Worm (Caenorhabditis elegans) whole organism, L3 larva: ENCODE data around the gene vit-1.

Source experiments
- R02D3.7 ChIP-seq: fragments of 150-350 bp; optimal IDR thresholded peaks from 2 replicates; lab custom pipeline; 2014; ENCODE audit warnings: missing biosample characterization, missing genetic modification characterization
- ama-1 ChIP-seq: fragments of 150-350 bp; optimal IDR thresholded peaks from 2 replicates; lab custom pipeline; 2018
- ceh-28 ChIP-seq: fragments of 150-350 bp; optimal IDR thresholded peaks from 2 replicates; lab custom pipeline; 2014; ENCODE audit warnings: missing biosample characterization, missing genetic modification reagents, missing genetic modification characterization
- ceh-82 ChIP-seq: fragments of 150-350 bp; optimal IDR thresholded peaks from 2 replicates; lab custom pipeline; 2014; ENCODE audit warnings: missing biosample characterization, missing genetic modification characterization
- ceh-9 ChIP-seq: sonication (generic microtip); optimal IDR thresholded peaks from 2 replicates; lab custom pipeline; 2018; ENCODE audit warnings: missing biosample characterization, missing genetic modification characterization
- egl-27 ChIP-seq: sonication (generic microtip); optimal IDR thresholded peaks from 4 replicates; lab custom pipeline; 2017; ENCODE audit warnings: missing biosample characterization, missing genetic modification reagents, missing genetic modification characterization
- elt-1 ChIP-seq: fragments of 150-350 bp; optimal IDR thresholded peaks from 2 replicates; lab custom pipeline; 2014; ENCODE audit warnings: missing biosample characterization, missing genetic modification characterization
- elt-2 ChIP-seq: sonication (generic microtip); optimal IDR thresholded peaks from 2 replicates; lab custom pipeline; 2016; ENCODE audit warnings: missing genetic modification reagents, mild to moderate bottlenecking, missing genetic modification characterization, missing compliant biosample characterization
- elt-3 ChIP-seq, 3 experiments: fragments of 150-350 bp in 1 of 3; sonication (generic microtip) in 2 of 3; optimal IDR thresholded peaks; 2 replicates in 2 of 3; 4 replicates in 1 of 3; lab custom pipeline; 2014 to 2017; ENCODE audit warnings: missing biosample characterization in 3 of 3, missing genetic modification characterization in 3 of 3
- eor-1 ChIP-seq, 2 experiments: fragments of 150-350 bp; optimal IDR thresholded peaks; 2 replicates each; lab custom pipeline; 2014 to 2018; ENCODE audit warnings: missing biosample characterization in 2 of 2, missing genetic modification characterization in 2 of 2
- fkh-10 ChIP-seq: sonication (generic microtip); optimal IDR thresholded peaks from 2 replicates; lab custom pipeline; 2017; ENCODE audit warnings: missing biosample characterization, missing genetic modification reagents, missing genetic modification characterization
- fos-1 ChIP-seq: fragments of 150-350 bp; optimal IDR thresholded peaks from 2 replicates; lab custom pipeline; 2014; ENCODE audit warnings: missing biosample characterization, missing genetic modification characterization
- hmg-11 ChIP-seq: sonication (generic microtip); optimal IDR thresholded peaks from 2 replicates; lab custom pipeline; 2016; ENCODE audit warnings: missing genetic modification characterization, missing compliant biosample characterization
- lin-15B ChIP-seq: fragments of 150-350 bp; optimal IDR thresholded peaks from 2 replicates; lab custom pipeline; 2014; ENCODE audit warnings: missing biosample characterization, missing genetic modification characterization
- lin-39 ChIP-seq: fragments of 150-350 bp; optimal IDR thresholded peaks from 2 replicates; lab custom pipeline; 2018; ENCODE audit warnings: missing biosample characterization, missing genetic modification reagents, missing genetic modification characterization
- lsy-12 ChIP-seq: sonication (generic microtip); optimal IDR thresholded peaks from 2 replicates; lab custom pipeline; 2016; ENCODE audit warnings: mild to moderate bottlenecking, missing genetic modification characterization, missing compliant biosample characterization
- mml-1 ChIP-seq: fragments of 150-350 bp; sonication (generic microtip); optimal IDR thresholded peaks from 3 replicates; lab custom pipeline; 2014; ENCODE audit warnings: missing biosample characterization, missing genetic modification characterization
- nfya-1 ChIP-seq: sonication (generic microtip); optimal IDR thresholded peaks from 2 replicates; lab custom pipeline; 2017; ENCODE audit warnings: missing genetic modification characterization, mild to moderate bottlenecking, missing compliant biosample characterization, antibody characterized with exemption, moderate library complexity; ENCODE audit not compliant: insufficient read depth
- nhr-23 ChIP-seq: fragments of 150-350 bp; optimal IDR thresholded peaks from 2 replicates; lab custom pipeline; 2014; ENCODE audit warnings: missing biosample characterization, missing genetic modification reagents, missing genetic modification characterization
- nhr-237 ChIP-seq: fragments of 150-350 bp; optimal IDR thresholded peaks from 2 replicates; lab custom pipeline; 2014; ENCODE audit warnings: missing biosample characterization, missing genetic modification characterization
- nhr-25 ChIP-seq: sonication (generic microtip); optimal IDR thresholded peaks from 2 replicates; lab custom pipeline; 2017; ENCODE audit warnings: missing biosample characterization, missing genetic modification characterization
- nhr-28 ChIP-seq: fragments of 150-350 bp; optimal IDR thresholded peaks from 2 replicates; lab custom pipeline; 2014; ENCODE audit warnings: missing biosample characterization, missing genetic modification characterization
- nhr-43 ChIP-seq: sonication (generic microtip); optimal IDR thresholded peaks from 2 replicates; lab custom pipeline; 2016; ENCODE audit warnings: mild to moderate bottlenecking, missing genetic modification characterization, missing compliant biosample characterization; ENCODE audit not compliant: poor library complexity, severe bottlenecking
- nhr-67 ChIP-seq: fragments of 150-350 bp; optimal IDR thresholded peaks from 2 replicates; lab custom pipeline; 2014; ENCODE audit warnings: missing biosample characterization, missing genetic modification characterization
- nhr-76 ChIP-seq: fragments of 150-350 bp; sonication (generic microtip); optimal IDR thresholded peaks from 5 replicates; lab custom pipeline; 2014; ENCODE audit warnings: missing biosample characterization, missing genetic modification characterization
- pha-4 ChIP-seq: fragments of 150-350 bp; optimal IDR thresholded peaks from 2 replicates; lab custom pipeline; 2014; ENCODE audit warnings: missing biosample characterization, missing genetic modification reagents, missing genetic modification characterization
- sea-2 ChIP-seq: fragments of 150-350 bp; sonication (generic microtip); optimal IDR thresholded peaks from 4 replicates; lab custom pipeline; 2014; ENCODE audit warnings: missing biosample characterization, missing genetic modification reagents, missing genetic modification characterization
- skn-1 ChIP-seq: fragments of 150-350 bp; optimal IDR thresholded peaks from 2 replicates; lab custom pipeline; 2014; ENCODE audit warnings: missing biosample characterization, missing genetic modification characterization
- snpc-4 ChIP-seq: fragments of 150-350 bp; optimal IDR thresholded peaks from 2 replicates; lab custom pipeline; 2014; ENCODE audit warnings: missing biosample characterization, missing genetic modification characterization
- unc-39 ChIP-seq: sonication (generic microtip); optimal IDR thresholded peaks from 4 replicates; lab custom pipeline; 2017; ENCODE audit warnings: missing biosample characterization, missing genetic modification characterization
- unc-62 ChIP-seq: fragments of 150-350 bp; sonication (generic microtip); optimal IDR thresholded peaks from 4 replicates; lab custom pipeline; 2014; ENCODE audit warnings: missing biosample characterization, missing genetic modification reagents, missing genetic modification characterization
- zag-1 ChIP-seq: fragments of 150-350 bp; optimal IDR thresholded peaks from 2 replicates; lab custom pipeline; 2014; ENCODE audit warnings: missing biosample characterization, missing genetic modification characterization
- ztf-11 ChIP-seq: fragments of 150-350 bp; optimal IDR thresholded peaks from 2 replicates; lab custom pipeline; 2014; ENCODE audit warnings: missing biosample characterization, missing genetic modification characterization
- ztf-4 ChIP-seq: fragments of 150-350 bp; optimal IDR thresholded peaks from 2 replicates; lab custom pipeline; 2014; ENCODE audit warnings: missing biosample characterization, missing genetic modification characterization

vit-1 gene

DNA sequence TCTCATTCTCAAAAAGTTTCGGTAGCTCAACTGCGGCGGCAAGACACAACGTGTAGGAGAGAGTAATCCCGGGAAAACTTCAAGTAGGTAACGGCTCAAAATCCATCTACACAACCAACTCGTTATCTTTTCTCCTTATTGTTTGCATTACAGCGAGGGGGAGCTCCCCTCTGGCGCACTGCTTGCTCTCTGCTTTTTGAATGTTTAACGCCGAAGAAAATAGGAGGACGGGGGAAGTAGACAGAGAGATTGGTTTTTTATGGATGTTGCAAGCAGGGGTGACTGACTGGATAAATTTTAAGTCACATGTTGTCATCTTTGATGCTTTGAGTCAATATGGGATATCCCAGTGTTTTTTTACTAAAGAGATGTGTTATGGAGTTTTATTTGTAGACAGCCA lies 38.1 kb upstream of the vit-1 start:
- TF ChIP-seq pha-4 (tag; lab: Kevin White, UChicago) (peak; percentile 61), ztf-11 (tag; lab: Kevin White, UChicago) (no peak)

DNA sequence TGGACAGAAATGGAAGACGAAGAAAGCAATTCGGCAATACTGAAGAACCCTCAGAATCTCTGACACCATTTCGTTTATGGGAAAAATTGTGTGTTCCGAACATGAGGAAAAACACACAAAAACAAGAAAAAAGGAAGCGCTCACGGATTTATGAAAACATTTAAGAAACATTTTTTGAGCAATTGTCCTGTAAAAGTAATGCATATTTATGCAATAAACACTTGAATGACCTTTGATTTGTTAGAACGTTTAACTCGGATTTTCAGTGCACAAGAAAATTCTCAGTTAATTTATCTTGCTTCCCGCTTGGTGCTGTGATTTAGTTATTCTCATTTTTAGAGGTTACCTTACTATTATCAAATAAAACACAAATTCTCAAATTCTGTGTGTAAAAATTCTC lies 23.8 kb upstream of the vit-1 start:
- TF ChIP-seq elt-2 (tag; lab: Kevin White, UChicago): no peak
- no peak for TF ChIP-seq eor-1 (tag; optimal IDR thresholded peaks at IDR 0.05; lab: Kevin White, UChicago)

DNA sequence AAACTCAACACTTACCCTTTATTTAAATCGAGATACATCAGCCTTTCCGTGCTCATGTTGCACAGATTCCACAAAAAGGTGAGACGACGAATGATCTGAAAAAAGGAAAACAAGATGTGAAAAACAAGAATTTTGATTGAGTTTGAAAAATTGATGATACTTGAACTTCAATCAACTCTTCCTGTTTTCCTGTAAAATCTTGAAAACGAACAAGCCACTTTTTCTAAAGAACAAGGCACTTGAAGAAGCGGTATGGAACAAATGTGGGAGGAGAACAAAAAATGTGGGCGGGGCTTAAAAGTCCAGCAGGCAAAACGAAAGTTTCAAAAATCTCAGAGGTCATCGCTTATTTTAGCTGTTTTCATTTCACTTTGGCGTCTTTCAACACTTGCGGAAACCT lies 20.7 kb upstream of the vit-1 start, which contains the start of gene kvs-1:
Gene kvs-1 (minus strand): TSS at position 101 of the 400 bp plus-strand sequence.
- TF ChIP-seq ceh-82 (tag; lab: Kevin White, UChicago): no peak
- no peak for TF ChIP-seq unc-62 (GFP tag; lab: Kevin White, UChicago)
- TF ChIP-seq unc-39 (tag; lab: Kevin White, UChicago): no peak
- TF ChIP-seq mml-1: no peak

DNA sequence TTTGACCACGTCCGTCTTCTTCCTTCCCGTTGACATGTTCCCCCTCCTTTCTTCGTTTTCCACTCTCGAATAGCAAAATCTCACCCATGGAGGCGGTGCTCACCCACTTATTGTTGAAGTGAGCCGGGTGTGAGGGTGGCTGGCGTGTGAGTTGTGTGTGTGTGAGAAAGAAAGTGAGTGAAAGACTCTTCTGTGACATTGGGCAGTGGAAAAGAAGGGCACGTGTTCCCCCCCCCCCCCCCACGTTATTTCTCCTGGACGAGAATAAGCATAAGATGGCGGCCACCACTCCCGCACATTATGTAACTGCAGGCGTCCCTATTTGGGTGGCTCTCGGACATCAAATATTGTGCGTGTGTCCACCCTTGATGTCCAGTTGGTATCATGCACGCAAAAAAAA lies 17.5 kb upstream of the vit-1 start:
- TF ChIP-seq ceh-9 (tag; lab: Kevin White, UChicago) (no peak), ztf-4 (tag; lab: Kevin White, UChicago) (no peak), lin-39 (tag; lab: Kevin White, UChicago) (no peak), elt-2 (tag; lab: Kevin White, UChicago) (no peak), ama-1 (lab: Kevin White, UChicago) (no peak), nhr-23 (tag; lab: Kevin White, UChicago) (no peak), sea-2 (GFP tag; lab: Kevin White, UChicago) (no peak), fkh-10 (GFP tag; lab: Kevin White, UChicago) (no peak)
- TF ChIP-seq, all 47 proteins: peak for 0

DNA sequence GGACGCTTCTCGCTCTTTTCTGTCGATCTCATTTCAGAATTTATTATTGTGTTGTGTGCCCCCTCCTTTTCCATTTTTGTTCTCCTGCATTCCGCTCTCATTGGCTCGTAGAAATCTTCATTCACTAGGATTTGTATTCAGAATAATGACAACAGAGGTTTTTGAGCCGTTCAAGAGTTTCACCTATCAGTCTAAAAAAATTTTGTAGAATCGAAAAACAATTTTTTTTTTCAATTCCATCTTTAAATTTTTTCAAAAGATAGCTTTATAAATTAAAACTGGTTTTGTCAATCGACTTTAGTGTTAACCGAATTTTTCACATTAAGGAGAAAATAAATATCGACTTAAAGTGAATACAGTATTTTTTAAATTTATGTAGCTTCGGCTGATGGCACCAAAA lies 17.0 kb upstream of the vit-1 start, which contains the start of gene K09F5.4:
Gene K09F5.4 (minus strand): TSS at position 101 of the 400 bp plus-strand sequence.
- no peak for TF ChIP-seq nhr-237 (tag; lab: Kevin White, UChicago)
- no peak for TF ChIP-seq lsy-12 (tag; lab: Kevin White, UChicago)
- TF ChIP-seq nhr-25 (tag; lab: Kevin White, UChicago): no peak
- TF ChIP-seq hmg-11 (tag; lab: Kevin White, UChicago): no peak
- no peak for TF ChIP-seq fkh-10 (GFP tag; lab: Kevin White, UChicago)
- TF ChIP-seq skn-1 (tag; lab: Kevin White, UChicago): no peak
- TF ChIP-seq ceh-28 (tag; lab: Kevin White, UChicago): no peak
- TF ChIP-seq nhr-23 (tag; lab: Kevin White, UChicago): no peak
- TF ChIP-seq snpc-4 (tag; lab: Kevin White, UChicago): no peak
- TF ChIP-seq lin-39 (tag; lab: Kevin White, UChicago): no peak
- no peak for TF ChIP-seq nfya-1
- TF ChIP-seq sea-2 (GFP tag; lab: Kevin White, UChicago): no peak
- TF ChIP-seq, all 47 proteins: peak for 0

DNA sequence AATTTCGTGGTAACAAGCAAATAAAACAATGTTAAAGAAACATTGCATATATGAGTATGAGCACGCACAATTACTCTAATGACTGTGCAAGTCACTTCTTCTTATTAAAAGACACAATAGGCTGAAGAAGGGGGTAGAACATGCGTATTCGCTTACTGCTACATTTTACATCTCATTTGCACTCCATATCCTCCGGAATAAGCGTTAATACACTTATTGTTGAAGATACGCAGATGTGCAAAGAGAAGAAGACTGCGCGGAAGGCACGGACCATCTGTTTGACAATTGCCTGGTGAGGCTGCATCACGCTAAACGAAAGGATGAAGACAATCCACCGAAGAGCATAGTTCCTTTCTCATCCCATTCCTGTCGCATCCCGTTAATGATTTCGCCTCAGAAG lies 14.8 kb upstream of the vit-1 start:
- TF ChIP-seq lin-15B (tag; lab: Kevin White, UChicago) (no peak), elt-1 (tag; lab: Kevin White, UChicago) (no peak), mml-1 (no peak), R02D3.7 (tag; lab: Kevin White, UChicago) (no peak), ztf-11 (tag; lab: Kevin White, UChicago) (no peak), nhr-43 (no peak), nhr-23 (tag; lab: Kevin White, UChicago) (no peak), fos-1 (tag; lab: Kevin White, UChicago) (no peak), nhr-67 (tag; lab: Kevin White, UChicago) (no peak), nhr-28 (tag; lab: Kevin White, UChicago) (no peak), elt-3 (tag; optimal IDR thresholded peaks at IDR 0.05; lab: Kevin White, UChicago) (no peak), unc-39 (tag; lab: Kevin White, UChicago) (no peak), skn-1 (tag; lab: Kevin White, UChicago) (no peak), zag-1 (no peak), nhr-76 (no peak), ceh-9 (tag; lab: Kevin White, UChicago) (no peak), egl-27 (tag; lab: Kevin White, UChicago) (no peak)
